Worm (Caenorhabditis elegans) whole organism, late embryonic: Measurements from ENCODE around the gene kvs-1.

Experiments
- T23F11.4 ChIP-seq: fragments of 200-800 bp; sonication (Bioruptor generic); optimal IDR thresholded peaks from 2 replicates; lab custom pipeline; 2018; ENCODE audit warnings: mild to moderate bottlenecking, missing genetic modification characterization, missing compliant biosample characterization
- ama-1 ChIP-seq: fragments of 150-350 bp; optimal IDR thresholded peaks from 2 replicates; lab custom pipeline; 2014
- ceh-2 ChIP-seq: sonication (generic microtip); optimal IDR thresholded peaks from 2 replicates; lab custom pipeline; 2016; ENCODE audit warnings: missing genotype, missing genetic modification characterization, missing compliant biosample characterization
- ets-4 ChIP-seq: sonication (generic microtip); optimal IDR thresholded peaks from 2 replicates; lab custom pipeline; 2016; ENCODE audit warnings: missing genetic modification characterization, missing compliant biosample characterization
- fkh-10 ChIP-seq: fragments of 150-350 bp; optimal IDR thresholded peaks from 2 replicates; lab custom pipeline; 2014; ENCODE audit warnings: missing biosample characterization, missing genetic modification reagents, missing genetic modification characterization
- hlh-6 ChIP-seq: sonication (generic microtip); optimal IDR thresholded peaks from 2 replicates; lab custom pipeline; 2016; ENCODE audit warnings: missing genotype, missing genetic modification characterization, missing compliant biosample characterization
- lim-6 ChIP-seq: sonication (generic microtip); optimal IDR thresholded peaks from 2 replicates; lab custom pipeline; 2016; ENCODE audit warnings: missing genetic modification characterization, missing compliant biosample characterization
- nhr-11 ChIP-seq: fragments of 150-350 bp; optimal IDR thresholded peaks from 2 replicates; lab custom pipeline; 2014; ENCODE audit warnings: missing biosample characterization, missing genetic modification characterization
- pag-3 ChIP-seq: sonication (generic microtip); optimal IDR thresholded peaks from 2 replicates; lab custom pipeline; 2016; ENCODE audit warnings: missing compliant biosample characterization, missing genetic modification characterization, borderline replicate concordance
- pqm-1 ChIP-seq: sonication (generic microtip); optimal IDR thresholded peaks from 2 replicates; lab custom pipeline; 2016; ENCODE audit warnings: missing genetic modification characterization, missing compliant biosample characterization
- tbx-2 ChIP-seq: sonication (generic microtip); optimal IDR thresholded peaks from 2 replicates; lab custom pipeline; 2016; ENCODE audit warnings: missing genetic modification characterization, missing compliant biosample characterization
- unc-55 ChIP-seq: sonication (generic microtip); optimal IDR thresholded peaks from 2 replicates; lab custom pipeline; 2017; ENCODE audit warnings: missing biosample characterization, missing genetic modification reagents, missing genetic modification characterization

DNA sequence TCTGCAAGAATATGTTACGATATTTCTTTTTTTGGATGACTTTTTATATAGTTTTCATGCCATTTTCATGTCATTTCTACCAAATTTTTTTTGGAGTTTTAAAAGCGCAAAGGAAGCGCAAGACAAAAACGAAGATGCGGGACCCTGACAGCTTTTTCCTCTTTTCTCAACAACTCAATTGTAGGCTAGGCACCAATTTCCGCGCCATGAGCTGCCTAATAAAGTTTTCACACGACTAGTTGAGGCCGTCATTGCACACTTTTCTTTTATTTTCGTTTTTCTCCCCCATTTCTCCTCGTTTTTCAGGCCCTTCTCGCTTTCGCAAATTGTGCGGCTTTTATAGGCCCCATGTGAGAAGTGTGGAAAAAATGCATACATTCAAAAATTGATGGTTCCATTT, 27.1 kb downstream of the kvs-1 start:
- TF ChIP-seq pag-3 (tag; lab: Kevin White, UChicago): no peak
- TF ChIP-seq unc-55 (GFP tag; lab: Kevin White, UChicago): no peak
- TF ChIP-seq fkh-10 (GFP tag; lab: Kevin White, UChicago): no peak
- no peak for TF ChIP-seq ets-4 (tag; lab: Kevin White, UChicago)
- TF ChIP-seq pqm-1 (tag; lab: Kevin White, UChicago): no peak
- TF ChIP-seq nhr-11 (tag; lab: Kevin White, UChicago): no peak
- TF ChIP-seq tbx-2 (tag; lab: Kevin White, UChicago): no peak
- no peak for TF ChIP-seq ceh-2 (tag; lab: Kevin White, UChicago)
- no peak for TF ChIP-seq T23F11.4 (GFP tag; lab: Kevin White, UChicago)
- TF ChIP-seq lim-6 (tag; lab: Kevin White, UChicago): no peak
- TF ChIP-seq ama-1: no peak
- TF ChIP-seq hlh-6 (tag; lab: Kevin White, UChicago): no peak
